Fruit fly (Drosophila melanogaster) whole organism, pupa: ENCODE data around the gene CtsF.

Source experiments
- CG13204 ChIP-seq: fragments of 200-800 bp; sonication (Bioruptor generic); optimal IDR thresholded peaks from 2 replicates; lab custom pipeline; 2018; ENCODE audit warnings: missing biosample characterization, mild to moderate bottlenecking, missing genetic modification characterization, moderate library complexity
- CG14655 ChIP-seq: fragments of 200-800 bp; sonication (Bioruptor generic); optimal IDR thresholded peaks from 3 replicates; lab custom pipeline; 2017; ENCODE audit warnings: mild to moderate bottlenecking, missing biosample characterization, missing genetic modification reagents, missing genetic modification characterization
- CG32121 ChIP-seq: fragments of 200-800 bp; sonication (Bioruptor generic); IDR thresholded peaks from 2 replicates; pipeline ENCODE4 v1.3.6; 2022; ENCODE audit warnings: missing biosample characterization, missing genetic modification characterization
- CG34367 ChIP-seq: fragments of 200-800 bp; sonication (Bioruptor generic); optimal IDR thresholded peaks from 2 replicates; lab custom pipeline; 2018; ENCODE audit warnings: missing biosample characterization, mild to moderate bottlenecking, missing genetic modification characterization
- CG4496 ChIP-seq: fragments of 200-800 bp; sonication (Bioruptor generic); IDR thresholded peaks from 3 replicates; pipeline ENCODE4 v1.3.6; 2022; ENCODE audit warnings: missing biosample characterization, missing genetic modification characterization
- CG8159 ChIP-seq: fragments of 200-800 bp; sonication (Bioruptor generic); optimal IDR thresholded peaks from 3 replicates; lab custom pipeline; 2018; ENCODE audit warnings: missing biosample characterization, mild to moderate bottlenecking, missing genetic modification characterization, moderate library complexity
- CG9948 ChIP-seq: fragments of 200-800 bp; sonication (Bioruptor generic); optimal IDR thresholded peaks from 2 replicates; lab custom pipeline; 2018; ENCODE audit warnings: missing biosample characterization, mild to moderate bottlenecking, missing genetic modification characterization, moderate library complexity
- D1 ChIP-seq: fragments of 200-800 bp; sonication (Bioruptor generic); optimal IDR thresholded peaks from 2 replicates; lab custom pipeline; 2018; ENCODE audit warnings: missing biosample characterization, mild to moderate bottlenecking, missing genetic modification characterization, moderate library complexity
- EcR ChIP-seq: fragments of 200-800 bp; sonication (Bioruptor generic); optimal IDR thresholded peaks from 3 replicates; lab custom pipeline; 2019; ENCODE audit warnings: missing biosample characterization, missing genetic modification characterization, mild to moderate bottlenecking, moderate library complexity, missing genetic modification reagents
- Pif1A ChIP-seq: fragments of 200-800 bp; sonication (Bioruptor generic); optimal IDR thresholded peaks from 3 replicates; lab custom pipeline; 2016; ENCODE audit warnings: missing biosample characterization, missing genetic modification characterization
- Pif1B ChIP-seq: fragments of 200-800 bp; sonication (Bioruptor generic); optimal IDR thresholded peaks from 3 replicates; lab custom pipeline; 2016; ENCODE audit warnings: missing biosample characterization, missing genetic modification characterization
- fd96Ca ChIP-seq: fragments of 200-800 bp; sonication (Bioruptor generic); IDR thresholded peaks from 3 replicates; pipeline ENCODE4 v1.3.6; 2022; ENCODE audit warnings: missing biosample characterization, missing genetic modification characterization
- gl ChIP-seq: fragments of 200-800 bp; sonication (Bioruptor generic); optimal IDR thresholded peaks from 2 replicates; lab custom pipeline; 2018; ENCODE audit warnings: missing biosample characterization, mild to moderate bottlenecking, missing genetic modification characterization

dm6 chr3R:5246950-5247349 lies 4.6 kb downstream of the CtsF start:
- TF ChIP-seq CG4496: no peak
- no peak for TF ChIP-seq gl
- no peak for TF ChIP-seq CG34367
- no peak for TF ChIP-seq Pif1A (GFP tag; lab: Kevin White, UChicago)
- TF ChIP-seq D1 (tag; lab: Kevin White, UChicago): no peak
- TF ChIP-seq CG9948 (tag; lab: Kevin White, UChicago): no peak
- TF ChIP-seq CG32121: no peak
- peak; percentile 85 for TF ChIP-seq EcR (GFP tag; lab: Kevin White, UChicago)
- no peak for TF ChIP-seq fd96Ca (GFP tag; lab: Robert Waterston, UW)
- no peak for TF ChIP-seq CG8159 (tag; lab: Kevin White, UChicago)
- no peak for TF ChIP-seq Pif1B (GFP tag; lab: Kevin White, UChicago)
- peak; percentile 2 for TF ChIP-seq CG13204 (GFP tag; lab: Kevin White, UChicago)
- TF ChIP-seq CG14655: no peak
